Worm (Caenorhabditis elegans) whole organism, L3 larva: ENCODE data around the gene copg-1.
A peak's percentile ranks its signal among the peaks of the same experiment; 100 is the strongest.

Experiments
- R02D3.7 ChIP-seq: fragments of 150-350 bp; optimal IDR thresholded peaks from 2 replicates; lab custom pipeline; 2014; ENCODE audit warnings: missing biosample characterization, missing genetic modification characterization
- aly-2 ChIP-seq: fragments of 150-350 bp; optimal IDR thresholded peaks from 2 replicates; lab custom pipeline; 2014; ENCODE audit warnings: missing biosample characterization, missing genetic modification characterization
- ama-1 ChIP-seq: fragments of 150-350 bp; optimal IDR thresholded peaks from 2 replicates; lab custom pipeline; 2018
- ceh-16 ChIP-seq: sonication (generic microtip); optimal IDR thresholded peaks from 2 replicates; lab custom pipeline; 2017; ENCODE audit warnings: missing biosample characterization, missing genetic modification characterization
- ceh-28 ChIP-seq: fragments of 150-350 bp; optimal IDR thresholded peaks from 2 replicates; lab custom pipeline; 2014; ENCODE audit warnings: missing biosample characterization, missing genetic modification reagents, missing genetic modification characterization
- ceh-9 ChIP-seq: sonication (generic microtip); optimal IDR thresholded peaks from 2 replicates; lab custom pipeline; 2018; ENCODE audit warnings: missing biosample characterization, missing genetic modification characterization
- egl-27 ChIP-seq: sonication (generic microtip); optimal IDR thresholded peaks from 4 replicates; lab custom pipeline; 2017; ENCODE audit warnings: missing biosample characterization, missing genetic modification reagents, missing genetic modification characterization
- egl-5 ChIP-seq: fragments of 150-350 bp; optimal IDR thresholded peaks from 2 replicates; lab custom pipeline; 2017; ENCODE audit warnings: missing biosample characterization, missing genetic modification reagents, missing genetic modification characterization, inconsistent platforms
- elt-3 ChIP-seq, 3 experiments: fragments of 150-350 bp in 1 of 3; sonication (generic microtip) in 2 of 3; optimal IDR thresholded peaks; 2 replicates in 2 of 3; 4 replicates in 1 of 3; lab custom pipeline; 2014 to 2017; ENCODE audit warnings: missing biosample characterization in 3 of 3, missing genetic modification characterization in 3 of 3
- eor-1 ChIP-seq, 2 experiments: fragments of 150-350 bp; optimal IDR thresholded peaks; 2 replicates each; lab custom pipeline; 2014 to 2018; ENCODE audit warnings: missing biosample characterization in 2 of 2, missing genetic modification characterization in 2 of 2
- fkh-10 ChIP-seq: sonication (generic microtip); optimal IDR thresholded peaks from 2 replicates; lab custom pipeline; 2017; ENCODE audit warnings: missing biosample characterization, missing genetic modification reagents, missing genetic modification characterization
- fos-1 ChIP-seq: fragments of 150-350 bp; optimal IDR thresholded peaks from 2 replicates; lab custom pipeline; 2014; ENCODE audit warnings: missing biosample characterization, missing genetic modification characterization
- hmg-11 ChIP-seq: sonication (generic microtip); optimal IDR thresholded peaks from 2 replicates; lab custom pipeline; 2016; ENCODE audit warnings: missing genetic modification characterization, missing compliant biosample characterization
- lin-39 ChIP-seq: fragments of 150-350 bp; optimal IDR thresholded peaks from 2 replicates; lab custom pipeline; 2018; ENCODE audit warnings: missing biosample characterization, missing genetic modification reagents, missing genetic modification characterization
- lsy-12 ChIP-seq: sonication (generic microtip); optimal IDR thresholded peaks from 2 replicates; lab custom pipeline; 2016; ENCODE audit warnings: mild to moderate bottlenecking, missing genetic modification characterization, missing compliant biosample characterization
- mdl-1 ChIP-seq: fragments of 150-350 bp; optimal IDR thresholded peaks from 2 replicates; lab custom pipeline; 2014; ENCODE audit warnings: missing biosample characterization, missing genetic modification characterization
- mml-1 ChIP-seq: fragments of 150-350 bp; sonication (generic microtip); optimal IDR thresholded peaks from 3 replicates; lab custom pipeline; 2014; ENCODE audit warnings: missing biosample characterization, missing genetic modification characterization
- nfya-1 ChIP-seq: sonication (generic microtip); optimal IDR thresholded peaks from 2 replicates; lab custom pipeline; 2017; ENCODE audit warnings: missing genetic modification characterization, mild to moderate bottlenecking, missing compliant biosample characterization, antibody characterized with exemption, moderate library complexity; ENCODE audit not compliant: insufficient read depth
- nhr-11 ChIP-seq: fragments of 150-350 bp; optimal IDR thresholded peaks from 2 replicates; lab custom pipeline; 2014; ENCODE audit warnings: missing biosample characterization, missing genetic modification characterization
- nhr-12 ChIP-seq: fragments of 150-350 bp; optimal IDR thresholded peaks from 2 replicates; lab custom pipeline; 2014; ENCODE audit warnings: missing biosample characterization, missing genetic modification characterization
- nhr-23 ChIP-seq: fragments of 150-350 bp; optimal IDR thresholded peaks from 2 replicates; lab custom pipeline; 2014; ENCODE audit warnings: missing biosample characterization, missing genetic modification reagents, missing genetic modification characterization
- nhr-237 ChIP-seq: fragments of 150-350 bp; optimal IDR thresholded peaks from 2 replicates; lab custom pipeline; 2014; ENCODE audit warnings: missing biosample characterization, missing genetic modification characterization
- nhr-25 ChIP-seq: sonication (generic microtip); optimal IDR thresholded peaks from 2 replicates; lab custom pipeline; 2017; ENCODE audit warnings: missing biosample characterization, missing genetic modification characterization
- nhr-76 ChIP-seq: fragments of 150-350 bp; sonication (generic microtip); optimal IDR thresholded peaks from 5 replicates; lab custom pipeline; 2014; ENCODE audit warnings: missing biosample characterization, missing genetic modification characterization
- pha-4 ChIP-seq: fragments of 150-350 bp; optimal IDR thresholded peaks from 2 replicates; lab custom pipeline; 2014; ENCODE audit warnings: missing biosample characterization, missing genetic modification reagents, missing genetic modification characterization
- pqm-1 ChIP-seq: fragments of 150-350 bp; optimal IDR thresholded peaks from 2 replicates; lab custom pipeline; 2017; ENCODE audit warnings: missing biosample characterization, missing genetic modification characterization, inconsistent platforms
- sea-2 ChIP-seq: fragments of 150-350 bp; sonication (generic microtip); optimal IDR thresholded peaks from 4 replicates; lab custom pipeline; 2014; ENCODE audit warnings: missing biosample characterization, missing genetic modification reagents, missing genetic modification characterization
- skn-1 ChIP-seq: fragments of 150-350 bp; optimal IDR thresholded peaks from 2 replicates; lab custom pipeline; 2014; ENCODE audit warnings: missing biosample characterization, missing genetic modification characterization
- tbx-2 ChIP-seq: sonication (generic microtip); optimal IDR thresholded peaks from 2 replicates; lab custom pipeline; 2016; ENCODE audit warnings: mild to moderate bottlenecking, missing genetic modification characterization, missing compliant biosample characterization
- zag-1 ChIP-seq: fragments of 150-350 bp; optimal IDR thresholded peaks from 2 replicates; lab custom pipeline; 2014; ENCODE audit warnings: missing biosample characterization, missing genetic modification characterization
- ztf-11 ChIP-seq: fragments of 150-350 bp; optimal IDR thresholded peaks from 2 replicates; lab custom pipeline; 2014; ENCODE audit warnings: missing biosample characterization, missing genetic modification characterization
- ztf-4 ChIP-seq: fragments of 150-350 bp; optimal IDR thresholded peaks from 2 replicates; lab custom pipeline; 2014; ENCODE audit warnings: missing biosample characterization, missing genetic modification characterization

Gene copg-1

DNA sequence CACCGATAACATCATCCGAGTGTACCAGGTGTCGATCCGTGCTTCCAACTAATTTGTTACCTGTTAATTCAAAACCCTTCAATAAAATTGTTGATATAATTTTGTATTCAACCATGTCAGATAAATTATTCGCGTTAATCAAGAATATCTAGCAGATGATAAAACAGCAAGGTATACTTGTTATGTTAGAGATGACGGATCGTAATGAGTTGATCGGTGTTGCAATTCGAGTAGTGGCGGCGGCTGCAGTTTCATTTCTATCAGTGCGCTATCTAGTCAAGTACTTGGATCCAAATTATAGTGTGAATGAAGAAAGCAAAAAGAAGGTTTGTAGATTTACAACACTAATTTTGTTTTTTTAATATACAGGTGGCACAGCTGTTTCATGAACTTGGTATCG is 26.0 kb downstream of the copg-1 start, which contains the start of gene mspn-1:
Gene mspn-1 (plus strand): TSS at position 190 of the 400 bp plus-strand sequence.
- TF ChIP-seq ceh-16 (tag; lab: Kevin White, UChicago), result no peak
- TF ChIP-seq lsy-12 (tag; lab: Kevin White, UChicago), result no peak
- TF ChIP-seq mml-1 (tag; lab: Kevin White, UChicago), result no peak
- TF ChIP-seq ceh-9 (tag; lab: Kevin White, UChicago), result no peak
- no peak for TF ChIP-seq pha-4 (tag; lab: Kevin White, UChicago)
- TF ChIP-seq fos-1 (tag; lab: Kevin White, UChicago), result no peak
- no peak for TF ChIP-seq mdl-1 (tag; lab: Kevin White, UChicago)
- no peak for TF ChIP-seq egl-27
- TF ChIP-seq, all 47 proteins: peak for 0

DNA sequence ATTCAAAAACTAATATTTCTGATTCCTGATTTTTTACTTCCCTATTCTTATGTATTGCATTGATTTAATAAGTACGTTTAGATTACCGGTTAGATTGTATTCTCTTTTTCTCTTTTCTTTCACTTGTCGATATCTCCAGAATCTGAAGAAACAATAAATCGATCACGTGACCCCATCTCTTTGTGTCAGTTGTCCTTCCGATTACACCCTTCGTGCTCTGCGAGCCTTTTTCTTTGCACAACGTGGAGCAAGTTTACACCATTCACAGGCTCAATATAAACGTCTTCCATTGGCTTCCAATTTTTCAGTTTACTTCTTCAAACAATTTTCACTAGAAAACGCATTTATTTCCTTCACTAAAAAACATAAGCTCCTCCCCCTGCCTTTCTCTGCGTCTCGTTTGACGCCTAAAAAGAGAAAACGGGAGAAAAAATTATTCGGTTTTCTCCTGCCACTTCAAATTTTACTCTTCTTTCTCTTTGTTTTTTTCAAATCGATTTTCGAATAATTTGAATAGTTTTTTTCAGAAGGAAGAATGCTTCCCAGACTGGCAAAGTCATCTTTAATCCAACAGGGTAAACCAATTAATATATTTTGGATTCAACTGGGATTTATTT is 28.5 kb downstream of the copg-1 start, which contains the start of gene gta-1:
Gene gta-1 (plus strand): TSS at position 528 of the 617 bp plus-strand sequence.
- TF ChIP-seq hmg-11 (tag; lab: Kevin White, UChicago), result peak; percentile 18
- peak; percentile 37 for TF ChIP-seq nfya-1 (tag; lab: Kevin White, UChicago)
- TF ChIP-seq egl-5 (tag; lab: Kevin White, UChicago), result peak; percentile 52
- TF ChIP-seq nhr-23 (tag; lab: Kevin White, UChicago), result no peak
- TF ChIP-seq ceh-28 (tag; lab: Kevin White, UChicago), result peak; percentile 14

DNA sequence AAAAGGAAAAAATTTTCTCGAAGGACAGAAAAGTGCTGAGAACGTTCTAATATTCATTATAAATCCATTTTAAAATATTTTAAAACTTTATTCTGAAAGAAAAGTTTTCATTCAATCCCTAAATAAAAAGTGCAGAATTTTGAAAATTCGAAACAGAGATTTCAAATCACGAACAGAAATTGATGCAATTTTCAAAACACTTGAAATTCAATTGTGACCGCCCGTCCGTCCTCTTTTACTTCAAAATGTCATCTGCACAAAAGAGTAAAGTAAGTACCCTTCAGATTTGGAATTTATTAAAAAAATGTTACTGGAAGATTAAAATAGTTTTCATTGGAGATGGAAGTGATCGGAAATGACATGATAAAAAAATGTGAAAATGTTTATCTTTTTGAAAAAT is 36.8 kb downstream of the copg-1 start:
- peak; percentile 62 for TF ChIP-seq fkh-10 (GFP tag; lab: Kevin White, UChicago)
- TF ChIP-seq elt-3 (tag; optimal IDR thresholded peaks at IDR 0.05; lab: Kevin White, UChicago), result no peak
- no peak for TF ChIP-seq R02D3.7

DNA sequence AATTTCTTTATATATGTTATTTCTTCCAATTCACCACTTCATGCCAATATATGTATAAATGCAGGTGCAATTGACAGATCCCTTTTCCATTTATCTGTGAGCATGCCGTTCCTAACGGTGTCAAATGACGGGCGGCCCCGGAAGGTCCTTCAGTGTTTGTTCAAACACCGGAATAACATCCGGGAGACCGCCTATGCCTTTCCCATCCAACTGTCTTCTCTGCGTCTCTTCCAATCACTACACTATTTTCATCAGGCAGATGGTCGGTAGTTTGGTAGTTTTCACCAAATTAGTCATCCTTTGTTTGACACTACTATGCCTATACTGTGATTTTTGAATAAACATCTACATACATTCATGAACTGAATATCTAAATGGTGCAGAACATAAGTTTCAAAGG is 38.8 kb downstream of the copg-1 start:
- TF ChIP-seq nfya-1 (tag; lab: Kevin White, UChicago), result no peak
- no peak for TF ChIP-seq ceh-9 (tag; lab: Kevin White, UChicago)
- no peak for TF ChIP-seq tbx-2
- TF ChIP-seq hmg-11 (tag; lab: Kevin White, UChicago), result no peak
- TF ChIP-seq fos-1 (tag; lab: Kevin White, UChicago), result no peak
- TF ChIP-seq nhr-11, result no peak
- no peak for TF ChIP-seq ztf-11
- TF ChIP-seq mml-1 (tag; lab: Kevin White, UChicago), result no peak
- TF ChIP-seq pqm-1 (tag; lab: Kevin White, UChicago), result no peak
- no peak for TF ChIP-seq ztf-4 (tag; lab: Kevin White, UChicago)
- no peak for TF ChIP-seq aly-2 (tag; lab: Kevin White, UChicago)
- no peak for TF ChIP-seq R02D3.7
- TF ChIP-seq zag-1, result no peak
- no peak for TF ChIP-seq eor-1 (tag; optimal IDR thresholded peaks at IDR 0.05; lab: Kevin White, UChicago)
- TF ChIP-seq lin-39, result no peak
- TF ChIP-seq sea-2 (GFP tag; lab: Kevin White, UChicago), result no peak
- TF ChIP-seq skn-1 (tag; lab: Kevin White, UChicago), result no peak
- TF ChIP-seq ama-1 (lab: Kevin White, UChicago), result no peak

DNA sequence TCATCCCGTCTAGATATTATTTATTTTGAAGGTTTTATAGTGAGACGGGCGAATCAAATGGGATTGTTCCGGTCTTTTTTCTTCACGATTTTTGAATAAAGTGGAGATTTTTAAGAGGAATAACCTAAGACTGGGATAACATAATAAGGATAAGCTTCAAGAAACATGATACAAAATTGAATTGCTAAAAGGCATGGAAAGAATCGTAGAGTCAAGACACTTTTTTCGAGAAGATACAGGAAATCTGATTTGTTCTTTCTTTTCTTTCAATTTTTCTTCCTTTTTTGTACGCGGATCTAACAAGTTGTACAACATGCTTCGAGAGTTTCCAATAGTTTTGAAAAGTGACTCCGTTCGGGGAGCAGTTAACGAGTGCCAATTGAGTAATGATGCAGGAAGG is 39.8 kb downstream of the copg-1 start:
- no peak for TF ChIP-seq mdl-1 (tag; lab: Kevin White, UChicago)
- TF ChIP-seq fkh-10 (GFP tag; lab: Kevin White, UChicago), result peak; percentile 84
- TF ChIP-seq nhr-25 (tag; lab: Kevin White, UChicago), result no peak
- TF ChIP-seq, all 47 proteins: peak for 1

DNA sequence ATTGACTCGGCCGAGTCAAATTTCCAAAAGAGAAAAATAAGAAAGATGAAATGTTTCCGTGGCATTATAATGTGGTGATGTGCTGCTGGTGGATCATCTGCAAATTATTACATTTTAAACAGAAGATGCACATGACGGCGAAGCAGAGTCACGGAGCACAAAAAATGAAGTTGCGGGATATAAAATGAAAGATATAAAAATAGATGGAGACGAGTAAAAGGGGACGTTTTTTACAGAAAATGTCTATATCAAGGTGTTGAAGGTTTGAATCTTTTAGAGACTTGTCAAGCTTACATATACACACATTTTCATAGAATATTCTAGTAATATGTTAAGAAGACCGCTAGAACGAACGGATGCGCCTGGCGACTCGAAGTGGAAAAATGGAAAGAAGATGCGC is 42.6 kb downstream of the copg-1 start, which contains the start of gene ptrg-1:
Gene ptrg-1 (minus strand): TSS at position 101 of the 400 bp plus-strand sequence.
- TF ChIP-seq nhr-237 (tag; lab: Kevin White, UChicago), result no peak
- TF ChIP-seq nhr-76 (tag; lab: Kevin White, UChicago), result no peak
- TF ChIP-seq skn-1 (tag; lab: Kevin White, UChicago), result no peak
- TF ChIP-seq ama-1 (lab: Kevin White, UChicago), result no peak
- no peak for TF ChIP-seq nhr-12 (tag; lab: Kevin White, UChicago)
